Fruit fly (Drosophila melanogaster) whole organism, adult: ENCODE measurements around the gene Bx.

Experiments used
- CG11617 ChIP-seq: fragments of 200-800 bp; sonication (Bioruptor generic); optimal IDR thresholded peaks from 2 replicates; lab custom pipeline; 2017; ENCODE audit warnings: mild to moderate bottlenecking, missing biosample characterization, missing genetic modification reagents, missing genetic modification characterization
- CG12768 ChIP-seq: fragments of 200-800 bp; sonication (Bioruptor generic); optimal IDR thresholded peaks from 2 replicates; lab custom pipeline; 2017; ENCODE audit warnings: missing biosample characterization, missing genetic modification characterization, mild to moderate bottlenecking, moderate library complexity, missing genetic modification reagents
- CG14711 ChIP-seq: fragments of 200-800 bp; sonication (Bioruptor generic); optimal IDR thresholded peaks from 2 replicates; lab custom pipeline; 2018; ENCODE audit warnings: missing biosample characterization, mild to moderate bottlenecking, missing genetic modification characterization, moderate library complexity
- CG1620 ChIP-seq: fragments of 200-800 bp; sonication (Bioruptor generic); optimal IDR thresholded peaks from 2 replicates; lab custom pipeline; 2016; ENCODE audit warnings: missing biosample characterization, missing genetic modification characterization
- CG33017 ChIP-seq: fragments of 200-800 bp; sonication (Bioruptor generic); optimal IDR thresholded peaks from 2 replicates; lab custom pipeline; 2018; ENCODE audit warnings: missing biosample characterization, mild to moderate bottlenecking, missing genetic modification characterization, moderate library complexity
- CG5204 ChIP-seq: fragments of 200-800 bp; sonication (Bioruptor generic); optimal IDR thresholded peaks from 2 replicates; lab custom pipeline; 2016; ENCODE audit warnings: missing biosample characterization, missing genetic modification characterization
- CG7045 ChIP-seq: fragments of 200-800 bp; sonication (Bioruptor generic); optimal IDR thresholded peaks from 2 replicates; lab custom pipeline; 2017; ENCODE audit warnings: missing biosample characterization, mild to moderate bottlenecking, missing genetic modification characterization
- CG7101 ChIP-seq: fragments of 200-800 bp; sonication (Bioruptor generic); optimal IDR thresholded peaks from 2 replicates; lab custom pipeline; 2018; ENCODE audit warnings: missing biosample characterization, mild to moderate bottlenecking, missing genetic modification characterization, moderate library complexity
- Clk ChIP-seq: fragments of 200-800 bp; sonication (Bioruptor generic); optimal IDR thresholded peaks from 2 replicates; lab custom pipeline; 2017; ENCODE audit warnings: missing biosample characterization, missing genetic modification characterization
- Crg-1 ChIP-seq: fragments of 200-800 bp; sonication (Bioruptor generic); optimal IDR thresholded peaks from 2 replicates; lab custom pipeline; 2016; ENCODE audit warnings: missing biosample characterization, missing genetic modification characterization
- Hr96 ChIP-seq: fragments of 200-800 bp; sonication (Bioruptor generic); optimal IDR thresholded peaks from 2 replicates; lab custom pipeline; 2016; ENCODE audit warnings: missing biosample characterization, missing genetic modification characterization
- Mnt ChIP-seq: fragments of 200-800 bp; sonication (Bioruptor generic); optimal IDR thresholded peaks from 2 replicates; lab custom pipeline; 2016; ENCODE audit warnings: missing biosample characterization, mild to moderate bottlenecking, missing genetic modification characterization
- bab1 ChIP-seq: fragments of 200-800 bp; sonication (Bioruptor generic); optimal IDR thresholded peaks from 3 replicates; lab custom pipeline; 2019; ENCODE audit warnings: missing biosample characterization, mild to moderate bottlenecking, missing genetic modification characterization, moderate library complexity
- cic ChIP-seq: fragments of 200-800 bp; sonication (Bioruptor generic); optimal IDR thresholded peaks from 2 replicates; lab custom pipeline; 2017; ENCODE audit warnings: missing biosample characterization, mild to moderate bottlenecking, missing genetic modification characterization, moderate library complexity
- cnc ChIP-seq, 2 experiments: fragments of >200 bp; optimal IDR thresholded peaks; 2 replicates each; lab custom pipeline; 2017
- kay ChIP-seq: fragments of 200-800 bp; sonication (Bioruptor generic); peaks from one replicate; lab custom pipeline; 2016; ENCODE audit warnings: missing biosample characterization, missing genetic modification characterization, borderline replicate concordance
- ovo ChIP-seq: fragments of 200-800 bp; sonication (Bioruptor generic); optimal IDR thresholded peaks from 2 replicates; lab custom pipeline; 2016; ENCODE audit warnings: missing biosample characterization, missing genetic modification characterization
- pad ChIP-seq: fragments of 200-800 bp; sonication (Bioruptor generic); optimal IDR thresholded peaks from 3 replicates; lab custom pipeline; 2017; ENCODE audit warnings: missing biosample characterization, missing genetic modification characterization, mild to moderate bottlenecking, moderate library complexity, missing genetic modification reagents
- tj ChIP-seq: fragments of 200-800 bp; sonication (Bioruptor generic); optimal IDR thresholded peaks from 3 replicates; lab custom pipeline; 2017; ENCODE audit warnings: missing biosample characterization, mild to moderate bottlenecking, missing genetic modification characterization, moderate library complexity
- toe ChIP-seq: fragments of 200-800 bp; sonication (Bioruptor generic); optimal IDR thresholded peaks from 2 replicates; lab custom pipeline; 2016; ENCODE audit warnings: missing biosample characterization, missing genetic modification characterization

Gene Bx

dm6 chrX:18537066-18537759, 22.0 kb downstream of the Bx start:
- no peak for TF ChIP-seq Crg-1 (GFP tag; lab: Kevin White, UChicago)
- no peak for TF ChIP-seq cnc (optimal IDR thresholded peaks at IDR 0.05; lab: Kevin White, UChicago)
- TF ChIP-seq toe (GFP tag; lab: Kevin White, UChicago), result no peak
- TF ChIP-seq CG7045 (GFP tag; lab: Kevin White, UChicago), result no peak
- no peak for TF ChIP-seq CG5204 (GFP tag; lab: Kevin White, UChicago)
- no peak for TF ChIP-seq Hr96 (GFP tag; lab: Kevin White, UChicago)
- TF ChIP-seq CG33017 (tag; lab: Kevin White, UChicago), result no peak
- no peak for TF ChIP-seq pad
- TF ChIP-seq CG7101 (tag; lab: Kevin White, UChicago), result no peak
- TF ChIP-seq bab1 (GFP tag; lab: Kevin White, UChicago), result no peak
- no peak for TF ChIP-seq CG11617 (GFP tag; lab: Kevin White, UChicago)
- no peak for TF ChIP-seq CG1620 (GFP tag; lab: Kevin White, UChicago)
- no peak for TF ChIP-seq Clk (GFP tag; lab: Kevin White, UChicago)
- TF ChIP-seq ovo (GFP tag; lab: Kevin White, UChicago), result no peak
- TF ChIP-seq CG12768, result no peak
- TF ChIP-seq tj (GFP tag; lab: Kevin White, UChicago), result no peak
- no peak for TF ChIP-seq Mnt (GFP tag; lab: Kevin White, UChicago)
- no peak for TF ChIP-seq cic (GFP tag; lab: Kevin White, UChicago)
- no peak for TF ChIP-seq CG14711 (tag; lab: Kevin White, UChicago)

dm6 chrX:18538204-18538864, 23.1 kb downstream of the Bx start:
- TF ChIP-seq pad, result no peak
- TF ChIP-seq CG7101 (tag; lab: Kevin White, UChicago), result no peak
- TF ChIP-seq ovo (GFP tag; lab: Kevin White, UChicago), result no peak
- TF ChIP-seq CG12768, result no peak
- TF ChIP-seq CG11617 (GFP tag; lab: Kevin White, UChicago), result no peak
- no peak for TF ChIP-seq CG14711 (tag; lab: Kevin White, UChicago)
- no peak for TF ChIP-seq cnc (optimal IDR thresholded peaks at IDR 0.05; lab: Kevin White, UChicago)
- no peak for TF ChIP-seq bab1 (GFP tag; lab: Kevin White, UChicago)

dm6 chrX:18540268-18540667, 25.0 kb downstream of the Bx start:
- no peak for TF ChIP-seq cic (GFP tag; lab: Kevin White, UChicago)
- no peak for TF ChIP-seq tj (GFP tag; lab: Kevin White, UChicago)
- no peak for TF ChIP-seq CG14711 (tag; lab: Kevin White, UChicago)
- TF ChIP-seq pad, result no peak
- no peak for TF ChIP-seq Crg-1 (GFP tag; lab: Kevin White, UChicago)
- TF ChIP-seq bab1 (GFP tag; lab: Kevin White, UChicago), result no peak
- TF ChIP-seq Mnt (GFP tag; lab: Kevin White, UChicago), result no peak
- TF ChIP-seq CG33017 (tag; lab: Kevin White, UChicago), result no peak
- TF ChIP-seq Clk (GFP tag; lab: Kevin White, UChicago), result no peak
- no peak for TF ChIP-seq CG11617 (GFP tag; lab: Kevin White, UChicago)

- no peak for TF ChIP-seq cnc (optimal IDR thresholded peaks at IDR 0.05; lab: Kevin White, UChicago)
- TF ChIP-seq CG14711 (tag; lab: Kevin White, UChicago), result no peak
- TF ChIP-seq Hr96 (GFP tag; lab: Kevin White, UChicago), result no peak
- TF ChIP-seq tj (GFP tag; lab: Kevin White, UChicago), result no peak
- no peak for TF ChIP-seq toe (GFP tag; lab: Kevin White, UChicago)
- TF ChIP-seq kay (GFP tag; lab: Kevin White, UChicago), result no peak
- no peak for TF ChIP-seq CG7045 (GFP tag; lab: Kevin White, UChicago)
- TF ChIP-seq pad, result no peak
- TF ChIP-seq CG5204 (GFP tag; lab: Kevin White, UChicago), result no peak
- no peak for TF ChIP-seq Crg-1 (GFP tag; lab: Kevin White, UChicago)
- TF ChIP-seq CG11617 (GFP tag; lab: Kevin White, UChicago), result no peak
These were observed 26.7 kb downstream of the Bx start for dm6 chrX:18541915-18542314.

dm6 chrX:18543328-18543727, 28.1 kb downstream of the Bx start:
- TF ChIP-seq cic (GFP tag; lab: Kevin White, UChicago) (peak; percentile 31), tj (GFP tag; lab: Kevin White, UChicago) (peak; percentile 65), ovo (GFP tag; lab: Kevin White, UChicago) (no peak), toe (GFP tag; lab: Kevin White, UChicago) (no peak), CG12768 (no peak), CG7101 (tag; lab: Kevin White, UChicago) (no peak)

dm6 chrX:18544732-18545131, 29.5 kb downstream of the Bx start:
- TF ChIP-seq CG12768 (no peak), Crg-1 (GFP tag; lab: Kevin White, UChicago) (no peak), CG33017 (tag; lab: Kevin White, UChicago) (no peak), Mnt (GFP tag; lab: Kevin White, UChicago) (no peak), CG14711 (tag; lab: Kevin White, UChicago) (no peak), Clk (GFP tag; lab: Kevin White, UChicago) (no peak), pad (no peak), tj (GFP tag; lab: Kevin White, UChicago) (no peak), kay (GFP tag; lab: Kevin White, UChicago) (no peak), CG7045 (GFP tag; lab: Kevin White, UChicago) (no peak), ovo (GFP tag; lab: Kevin White, UChicago) (no peak), CG11617 (GFP tag; lab: Kevin White, UChicago) (no peak), cnc (optimal IDR thresholded peaks at IDR 0.05; lab: Kevin White, UChicago) (no peak), CG5204 (GFP tag; lab: Kevin White, UChicago) (no peak), bab1 (GFP tag; lab: Kevin White, UChicago) (no peak), CG7101 (tag; lab: Kevin White, UChicago) (no peak), cic (GFP tag; lab: Kevin White, UChicago) (no peak)
